Fruit fly (Drosophila melanogaster) whole organism, embryonic: ENCODE data around the gene RhoGAP100F.

Experiments used
- ATbp ChIP-seq: fragments of 200-800 bp; sonication (Bioruptor generic); optimal IDR thresholded peaks from 2 replicates; lab custom pipeline; 2017; ENCODE audit warnings: missing biosample characterization, mild to moderate bottlenecking, missing genetic modification characterization, missing genetic modification reagents
- CG11723 ChIP-seq: fragments of 200-800 bp; sonication (Bioruptor generic); optimal IDR thresholded peaks from 2 replicates; lab custom pipeline; 2017; ENCODE audit warnings: missing biosample characterization, mild to moderate bottlenecking, missing genetic modification characterization
- CG12155 ChIP-seq: fragments of 200-800 bp; sonication (Bioruptor generic); optimal IDR thresholded peaks from 3 replicates; lab custom pipeline; 2016; ENCODE audit warnings: missing biosample characterization, missing genetic modification characterization
- CG12942 ChIP-seq: fragments of 200-800 bp; sonication (Bioruptor generic); optimal IDR thresholded peaks from 3 replicates; lab custom pipeline; 2016; ENCODE audit warnings: missing biosample characterization, missing genetic modification characterization
- CG14050 ChIP-seq: fragments of 200-800 bp; sonication (Bioruptor generic); IDR thresholded peaks from 3 replicates; pipeline ENCODE4 v1.3.6; 2022; ENCODE audit warnings: missing biosample characterization, missing genetic modification characterization
- CG1529 ChIP-seq: fragments of 200-800 bp; sonication (Bioruptor generic); optimal IDR thresholded peaks from 3 replicates; lab custom pipeline; 2018; ENCODE audit warnings: missing biosample characterization, missing genetic modification characterization
- CG16779 ChIP-seq: fragments of 200-800 bp; sonication (Bioruptor generic); IDR thresholded peaks from 2 replicates; pipeline ENCODE4 v1.3.6; 2022; ENCODE audit warnings: missing biosample characterization, missing genetic modification characterization
- CG3163 ChIP-seq: fragments of 200-800 bp; sonication (Bioruptor generic); optimal IDR thresholded peaks from 3 replicates; lab custom pipeline; 2016; ENCODE audit warnings: missing biosample characterization, missing genetic modification characterization
- CG6254 ChIP-seq: fragments of 200-800 bp; sonication (Bioruptor generic); optimal IDR thresholded peaks from 3 replicates; lab custom pipeline; 2017; ENCODE audit warnings: mild to moderate bottlenecking, missing biosample characterization, missing genetic modification reagents, missing genetic modification characterization
- CG7745 ChIP-seq: fragments of 200-800 bp; sonication (Bioruptor generic); optimal IDR thresholded peaks from 2 replicates; lab custom pipeline; 2018; ENCODE audit warnings: missing biosample characterization, mild to moderate bottlenecking, missing genetic modification characterization, moderate library complexity
- CG7963 ChIP-seq: fragments of 200-800 bp; sonication (Bioruptor generic); IDR thresholded peaks from 3 replicates; pipeline ENCODE4 v1.3.6; 2022; ENCODE audit warnings: missing biosample characterization, missing genetic modification characterization; ENCODE audit not compliant: partially characterized antibody
- CG8281 ChIP-seq: fragments of 200-800 bp; sonication (Bioruptor generic); optimal IDR thresholded peaks from 2 replicates; lab custom pipeline; 2018; ENCODE audit warnings: missing biosample characterization, mild to moderate bottlenecking, missing genetic modification characterization, moderate library complexity
- CG8388 ChIP-seq: fragments of 200-800 bp; sonication (Bioruptor generic); optimal IDR thresholded peaks from 2 replicates; lab custom pipeline; 2019; ENCODE audit warnings: missing biosample characterization, mild to moderate bottlenecking, missing genetic modification characterization, moderate library complexity
- CG9876 ChIP-seq: fragments of 200-800 bp; sonication (Bioruptor generic); optimal IDR thresholded peaks from 2 replicates; lab custom pipeline; 2016; ENCODE audit warnings: missing biosample characterization, missing genetic modification characterization
- E2f2 ChIP-seq: fragments of 200-800 bp; sonication (Bioruptor generic); IDR thresholded peaks from 2 replicates; pipeline ENCODE4 v1.3.6; 2022; ENCODE audit warnings: missing biosample characterization, missing genetic modification characterization
- Eip74EF ChIP-seq, 2 experiments: fragments of 200-800 bp in 1 of 2; fragments of >200 bp in 1 of 2; sonication (Bioruptor generic) in 1 of 2; optimal IDR thresholded peaks; 2 replicates each; lab custom pipeline; 2017 to 2019; ENCODE audit warnings: missing biosample characterization in 2 of 2, missing genetic modification characterization in 2 of 2, mild to moderate bottlenecking in 1 of 2, moderate library complexity in 1 of 2
- HLH54F ChIP-seq: fragments of 200-800 bp; sonication (Bioruptor generic); optimal IDR thresholded peaks from 3 replicates; lab custom pipeline; 2016; ENCODE audit warnings: missing biosample characterization, missing genetic modification characterization
- Lpt ChIP-seq: fragments of >200 bp; optimal IDR thresholded peaks from 2 replicates; lab custom pipeline; 2018; ENCODE audit warnings: missing biosample characterization, missing genetic modification characterization
- Myb ChIP-seq: fragments of 200-800 bp; sonication (Bioruptor generic); optimal IDR thresholded peaks from 2 replicates; lab custom pipeline; 2016; ENCODE audit warnings: missing biosample characterization, missing genetic modification characterization
- NFAT ChIP-seq: fragments of 200-800 bp; sonication (Bioruptor generic); IDR thresholded peaks from 2 replicates; pipeline ENCODE4 v1.3.6; 2022; ENCODE audit warnings: missing biosample characterization, missing genetic modification characterization
- Pdp1 ChIP-seq, 2 experiments: fragments of 200-800 bp; sonication (Bioruptor generic); optimal IDR thresholded peaks; 3 replicates each; lab custom pipeline; 2016; ENCODE audit warnings: missing biosample characterization in 2 of 2, missing genetic modification characterization in 2 of 2, mild to moderate bottlenecking in 1 of 2, moderate library complexity in 1 of 2
- Sin3A ChIP-seq: fragments of >200 bp; optimal IDR thresholded peaks from 2 replicates; lab custom pipeline; 2018
- Sox100B ChIP-seq: fragments of 200-800 bp; sonication (Bioruptor generic); optimal IDR thresholded peaks from 3 replicates; lab custom pipeline; 2018; ENCODE audit warnings: missing biosample characterization, mild to moderate bottlenecking, missing genetic modification characterization
- Sox102F ChIP-seq: fragments of 200-800 bp; sonication (Bioruptor generic); optimal IDR thresholded peaks from 2 replicates; lab custom pipeline; 2018; ENCODE audit warnings: missing biosample characterization, mild to moderate bottlenecking, missing genetic modification characterization, moderate library complexity
- Sry-δ ChIP-seq: fragments of 200-800 bp; sonication (Bioruptor generic); optimal IDR thresholded peaks from 2 replicates; lab custom pipeline; 2016; ENCODE audit warnings: missing biosample characterization, missing genetic modification characterization
- Xrp1 ChIP-seq: fragments of 200-800 bp; sonication (Bioruptor generic); IDR thresholded peaks from 2 replicates; pipeline ENCODE4 v1.3.6; 2022; ENCODE audit warnings: missing biosample characterization, missing genetic modification characterization
- aop ChIP-seq: fragments of 200-800 bp; sonication (Bioruptor generic); IDR thresholded peaks from 2 replicates; pipeline ENCODE4 v1.3.6; 2022; ENCODE audit warnings: missing biosample characterization, missing genetic modification characterization
- da ChIP-seq: fragments of 200-800 bp; sonication (Bioruptor generic); optimal IDR thresholded peaks from 2 replicates; lab custom pipeline; 2016; ENCODE audit warnings: missing biosample characterization, missing genetic modification characterization
- dimm ChIP-seq: fragments of 200-800 bp; sonication (Bioruptor generic); IDR thresholded peaks from 2 replicates; pipeline ENCODE4 v1.3.6; 2022; ENCODE audit warnings: missing biosample characterization, missing genetic modification characterization
- disco-r ChIP-seq: fragments of 200-800 bp; sonication (Bioruptor generic); optimal IDR thresholded peaks from 2 replicates; lab custom pipeline; 2016; ENCODE audit warnings: missing biosample characterization, missing genetic modification characterization
- dmrt11E ChIP-seq: fragments of 200-800 bp; sonication (Bioruptor generic); optimal IDR thresholded peaks from 3 replicates; lab custom pipeline; 2018; ENCODE audit warnings: missing biosample characterization, mild to moderate bottlenecking, missing genetic modification characterization, moderate library complexity
- ftz-f1 ChIP-seq: fragments of 200-800 bp; sonication (Bioruptor generic); optimal IDR thresholded peaks from 2 replicates; lab custom pipeline; 2016; ENCODE audit warnings: missing biosample characterization, missing genetic modification characterization
- gce ChIP-seq: fragments of 200-800 bp; sonication (Bioruptor generic); IDR thresholded peaks from 3 replicates; pipeline ENCODE4 v1.3.6; 2022; ENCODE audit warnings: missing biosample characterization, missing genetic modification characterization
- ham ChIP-seq: fragments of 200-800 bp; sonication (Bioruptor generic); IDR thresholded peaks from 2 replicates; pipeline ENCODE4 v1.3.6; 2022; ENCODE audit warnings: missing biosample characterization, missing genetic modification characterization
- insv ChIP-seq, 2 experiments: fragments of 200-800 bp; sonication (Bioruptor generic); optimal IDR thresholded peaks; 3 replicates each; lab custom pipeline; 2016 to 2018; ENCODE audit warnings: missing biosample characterization in 2 of 2, missing genetic modification characterization in 2 of 2
- jumu ChIP-seq: fragments of 200-800 bp; sonication (Bioruptor generic); optimal IDR thresholded peaks from 3 replicates; lab custom pipeline; 2016; ENCODE audit warnings: missing biosample characterization, missing genetic modification characterization
- kah ChIP-seq: fragments of 200-800 bp; sonication (Bioruptor generic); optimal IDR thresholded peaks from 2 replicates; lab custom pipeline; 2018; ENCODE audit warnings: missing biosample characterization, mild to moderate bottlenecking, missing genetic modification characterization
- knrl ChIP-seq: fragments of 200-800 bp; sonication (Bioruptor generic); IDR thresholded peaks from 3 replicates; pipeline ENCODE4 v1.3.6; 2022; ENCODE audit warnings: missing biosample characterization, missing genetic modification characterization; ENCODE audit not compliant: partially characterized antibody
- luna ChIP-seq: fragments of 200-800 bp; sonication (Bioruptor generic); optimal IDR thresholded peaks from 2 replicates; lab custom pipeline; 2016; ENCODE audit warnings: missing biosample characterization, missing genetic modification characterization
- mld ChIP-seq: fragments of 200-800 bp; sonication (Bioruptor generic); IDR thresholded peaks from 3 replicates; pipeline ENCODE4 v1.3.6; 2022; ENCODE audit warnings: missing biosample characterization, missing genetic modification characterization; ENCODE audit not compliant: partially characterized antibody
- onecut ChIP-seq: fragments of 200-800 bp; sonication (Bioruptor generic); IDR thresholded peaks from 2 replicates; pipeline ENCODE4 v1.3.6; 2022; ENCODE audit warnings: missing biosample characterization, missing genetic modification characterization
- org-1 ChIP-seq: fragments of 200-800 bp; sonication (Bioruptor generic); optimal IDR thresholded peaks from 2 replicates; lab custom pipeline; 2017; ENCODE audit warnings: missing biosample characterization, missing genetic modification characterization
- pb ChIP-seq: fragments of 200-800 bp; sonication (Bioruptor generic); optimal IDR thresholded peaks from 3 replicates; lab custom pipeline; 2016; ENCODE audit warnings: missing biosample characterization, missing genetic modification characterization
- pros ChIP-seq: fragments of 200-800 bp; sonication (Bioruptor generic); optimal IDR thresholded peaks from 3 replicates; lab custom pipeline; 2019; ENCODE audit warnings: missing biosample characterization, mild to moderate bottlenecking, missing genetic modification characterization, moderate library complexity
- pum ChIP-seq: fragments of 200-800 bp; sonication (Bioruptor generic); optimal IDR thresholded peaks from 2 replicates; lab custom pipeline; 2016; ENCODE audit warnings: missing biosample characterization, missing genetic modification characterization
- pzg ChIP-seq: fragments of 200-800 bp; sonication (Bioruptor generic); optimal IDR thresholded peaks from 3 replicates; lab custom pipeline; 2018; ENCODE audit warnings: missing biosample characterization, mild to moderate bottlenecking, missing genetic modification characterization, moderate library complexity
- sd ChIP-seq: fragments of 200-800 bp; sonication (Bioruptor generic); optimal IDR thresholded peaks from 3 replicates; lab custom pipeline; 2018; ENCODE audit warnings: missing biosample characterization, mild to moderate bottlenecking, missing genetic modification characterization, moderate library complexity
- slou ChIP-seq: fragments of 200-800 bp; sonication (Bioruptor generic); optimal IDR thresholded peaks from 3 replicates; lab custom pipeline; 2016; ENCODE audit warnings: missing biosample characterization, missing genetic modification characterization
- slp2 ChIP-seq: fragments of 200-800 bp; sonication (Bioruptor generic); optimal IDR thresholded peaks from 2 replicates; lab custom pipeline; 2016; ENCODE audit warnings: missing biosample characterization, missing genetic modification characterization
- sr ChIP-seq: fragments of 200-800 bp; sonication (Bioruptor generic); IDR thresholded peaks from 3 replicates; pipeline ENCODE4 v1.3.6; 2022; ENCODE audit warnings: missing biosample characterization, missing genetic modification characterization
- vvl ChIP-seq: fragments of 200-800 bp; sonication (Bioruptor generic); IDR thresholded peaks from 2 replicates; pipeline ENCODE4 v1.3.6; 2022; ENCODE audit warnings: missing biosample characterization, missing genetic modification characterization

RhoGAP100F gene

DNA sequence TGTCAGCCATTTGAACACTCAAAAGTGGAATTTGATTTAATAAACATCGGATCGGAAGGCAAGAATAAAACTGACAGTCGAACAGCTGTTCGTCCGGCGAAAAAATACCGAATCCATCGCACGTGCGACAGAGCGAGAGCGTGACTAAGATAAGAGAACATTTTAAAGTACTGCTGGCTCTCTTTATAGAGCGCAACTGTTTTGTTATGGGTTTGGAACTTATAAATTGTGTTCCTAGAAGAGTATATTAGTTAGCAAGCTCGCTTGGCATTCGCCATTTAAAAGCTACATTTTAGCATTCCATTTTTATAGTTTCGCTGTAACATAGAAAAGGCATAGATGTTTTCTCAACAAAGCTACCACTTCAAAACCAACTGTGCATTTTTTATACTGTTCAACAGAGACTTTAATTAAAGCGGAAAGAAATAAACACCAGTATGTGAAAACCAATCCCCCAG, 2.3 kb upstream of the RhoGAP100F start, which contains the start of gene Rift (continued):
- TF ChIP-seq kah: no peak
- TF ChIP-seq mld: no peak
- TF ChIP-seq disco-r (GFP tag; lab: Kevin White, UChicago): no peak
- no peak for TF ChIP-seq Sry-δ (GFP tag; lab: Kevin White, UChicago)
- no peak for TF ChIP-seq sr (GFP tag; lab: Robert Waterston, UW)
- TF ChIP-seq slou (GFP tag; lab: Kevin White, UChicago): no peak
- peak; percentile 53; the same call in 1 of the 2 replicates for TF ChIP-seq Xrp1 (GFP tag; lab: Robert Waterston, UW)
- peak; percentile 45; the same call in 1 of the 2 replicates for TF ChIP-seq NFAT
- TF ChIP-seq CG12155 (GFP tag; lab: Kevin White, UChicago): no peak
- no peak for TF ChIP-seq CG7745 (tag; lab: Kevin White, UChicago)
- peak; percentile 36 for TF ChIP-seq Sox102F (GFP tag; lab: Kevin White, UChicago)
- peak; percentile 7 for TF ChIP-seq HLH54F (GFP tag; lab: Kevin White, UChicago)
- TF ChIP-seq CG8281 (tag; lab: Kevin White, UChicago): no peak
- peak; percentile 8 for TF ChIP-seq pzg (GFP tag; lab: Kevin White, UChicago)
- no peak for TF ChIP-seq sd
- TF ChIP-seq gce: no peak; the same call in 2 of the 3 replicates
- no peak for TF ChIP-seq da
- TF ChIP-seq Eip74EF (GFP tag; optimal IDR thresholded peaks at IDR 0.05; lab: Kevin White, UChicago): peak in 1 of 2 experiments; percentile 1
- TF ChIP-seq CG7963 (GFP tag; lab: Robert Waterston, UW): no peak
- TF ChIP-seq CG6254: no peak
- peak; percentile 96 for TF ChIP-seq CG3163 (GFP tag; lab: Kevin White, UChicago)
- TF ChIP-seq jumu: no peak
- TF ChIP-seq dmrt11E (tag; lab: Kevin White, UChicago): no peak
- TF ChIP-seq org-1 (GFP tag; lab: Kevin White, UChicago): no peak
- no peak for TF ChIP-seq insv (GFP tag; optimal IDR thresholded peaks at IDR 0.05; lab: Kevin White, UChicago)
- no peak for TF ChIP-seq Myb (GFP tag; lab: Kevin White, UChicago)
- TF ChIP-seq Pdp1 (GFP tag; optimal IDR thresholded peaks at IDR 0.05; lab: Kevin White, UChicago): peak; percentile 4 to 26
- peak; percentile 32 for TF ChIP-seq CG11723
- no peak for TF ChIP-seq pum (GFP tag; lab: Kevin White, UChicago)
- TF ChIP-seq knrl (GFP tag; lab: Robert Waterston, UW): no peak
- no peak for TF ChIP-seq dimm (GFP tag; lab: Robert Waterston, UW)
- no peak for TF ChIP-seq Sin3A
- no peak for TF ChIP-seq pb (GFP tag; lab: Kevin White, UChicago)
- TF ChIP-seq Lpt: no peak
- TF ChIP-seq luna (GFP tag; lab: Kevin White, UChicago): no peak
- peak; percentile 65 for TF ChIP-seq vvl (GFP tag; lab: Robert Waterston, UW)
- TF ChIP-seq onecut: peak; percentile 6; the same call in 1 of the 2 replicates
- TF ChIP-seq CG8388 (GFP tag; lab: Kevin White, UChicago): peak; percentile 36
- TF ChIP-seq ham (GFP tag; lab: Robert Waterston, UW): no peak
- TF ChIP-seq ftz-f1 (GFP tag; lab: Kevin White, UChicago): no peak
- TF ChIP-seq CG9876: no peak
- no peak for TF ChIP-seq Sox100B (GFP tag; lab: Kevin White, UChicago)
- TF ChIP-seq ATbp (GFP tag; lab: Kevin White, UChicago): peak; percentile 18
- peak; percentile 67; the same call in 1 of the 2 replicates for TF ChIP-seq CG16779 (GFP tag; lab: Robert Waterston, UW)
- no peak for TF ChIP-seq aop (GFP tag; lab: Robert Waterston, UW)
- no peak for TF ChIP-seq CG1529 (GFP tag; lab: Kevin White, UChicago)
- peak; percentile 30; the same call in 1 of the 3 replicates for TF ChIP-seq CG14050 (GFP tag; lab: Robert Waterston, UW)
- TF ChIP-seq pros: no peak
- no peak for TF ChIP-seq CG12942 (GFP tag; lab: Kevin White, UChicago)
- no peak for TF ChIP-seq slp2 (GFP tag; lab: Kevin White, UChicago)
- peak; percentile 40; the same call in 1 of the 2 replicates for TF ChIP-seq E2f2 (GFP tag; lab: Robert Waterston, UW)
